Worm (Caenorhabditis elegans): Measurements from ENCODE around the gene mrps-18.C.

- TF ChIP-seq snpc-4 (tag; optimal IDR thresholded peaks at IDR 0.05) (no peak), ces-1 (GFP tag; optimal IDR thresholded peaks at IDR 0.05) (no peak)
Measured at ce11 chrII:6716638-6717037, 19.4 kb upstream of the mrps-18.C start, which contains the start of the genes T14B4.5 and T14B4.20.

Data from whole organism, L4 larva.